Worm (Caenorhabditis elegans) whole organism, L1 larva: ENCODE results near the gene H05C05.1.

Experiments used
- C34B4.2 ChIP-seq: sonication (generic microtip); optimal IDR thresholded peaks from 2 replicates; lab custom pipeline; 2017; ENCODE audit warnings: mild to moderate bottlenecking, missing genetic modification characterization, missing compliant biosample characterization
- F16B12.6 ChIP-seq: fragments of 150-350 bp; optimal IDR thresholded peaks from 2 replicates; lab custom pipeline; 2014; ENCODE audit warnings: missing biosample characterization, missing genetic modification characterization
- Y116A8C.19 ChIP-seq: sonication (generic microtip); optimal IDR thresholded peaks from 2 replicates; lab custom pipeline; 2016; ENCODE audit warnings: missing compliant biosample characterization, missing genetic modification characterization, borderline replicate concordance
- aly-2 ChIP-seq: fragments of 150-350 bp; optimal IDR thresholded peaks from 2 replicates; lab custom pipeline; 2014; ENCODE audit warnings: missing biosample characterization, missing genetic modification characterization
- ama-1 ChIP-seq: fragments of 150-350 bp; optimal IDR thresholded peaks from 2 replicates; lab custom pipeline; 2014
- blmp-1 ChIP-seq: fragments of 150-350 bp; optimal IDR thresholded peaks from 2 replicates; lab custom pipeline; 2014; ENCODE audit warnings: missing biosample characterization, missing genetic modification characterization
- ceh-63 ChIP-seq: fragments of 200-800 bp; sonication (Bioruptor generic); optimal IDR thresholded peaks from 2 replicates; lab custom pipeline; 2018; ENCODE audit warnings: mild to moderate bottlenecking, missing genetic modification characterization, missing compliant biosample characterization
- ceh-8 ChIP-seq: fragments of 200-800 bp; sonication (Bioruptor generic); optimal IDR thresholded peaks from 2 replicates; lab custom pipeline; 2018; ENCODE audit warnings: mild to moderate bottlenecking, missing genetic modification characterization, moderate library complexity, missing compliant biosample characterization
- ces-1 ChIP-seq: fragments of 150-350 bp; optimal IDR thresholded peaks from 2 replicates; lab custom pipeline; 2014; ENCODE audit warnings: missing biosample characterization, missing genetic modification reagents, missing genetic modification characterization
- dpl-1 ChIP-seq, 3 experiments: fragments of 150-350 bp in 2 of 3; sonication (generic microtip) in 1 of 3; optimal IDR thresholded peaks; 2 replicates each; lab custom pipeline; 2014 to 2017; ENCODE audit warnings: missing biosample characterization in 3 of 3, missing genetic modification characterization in 3 of 3, missing genetic modification reagents in 3 of 3
- dsc-1 ChIP-seq: sonication (generic microtip); optimal IDR thresholded peaks from 2 replicates; lab custom pipeline; 2016; ENCODE audit warnings: mild to moderate bottlenecking, missing genetic modification characterization, missing compliant biosample characterization
- efl-1 ChIP-seq, 4 experiments: fragments of 150-350 bp; optimal IDR thresholded peaks in 3 of 4; peaks in 1 of 4; 1 replicate in 1 of 4; 2 replicates in 3 of 4; lab custom pipeline; 2014; ENCODE audit warnings: missing biosample characterization in 2 of 4, missing genetic modification characterization in 2 of 4, missing genetic modification reagents in 2 of 4
- efl-3 ChIP-seq: fragments of 200-800 bp; sonication (Bioruptor generic); optimal IDR thresholded peaks from 2 replicates; lab custom pipeline; 2018; ENCODE audit warnings: mild to moderate bottlenecking, missing genetic modification characterization, missing compliant biosample characterization
- elt-3 ChIP-seq, 6 experiments: fragments of 150-350 bp in 1 of 6; sonication (generic microtip); optimal IDR thresholded peaks; 2 replicates each; lab custom pipeline; 2017 to 2018; ENCODE audit warnings: missing biosample characterization in 6 of 6, missing genetic modification characterization in 6 of 6, inconsistent platforms in 1 of 6
- fkh-10 ChIP-seq: sonication (generic microtip); optimal IDR thresholded peaks from 2 replicates; lab custom pipeline; 2017; ENCODE audit warnings: missing biosample characterization, missing genetic modification reagents, missing genetic modification characterization
- fkh-8 ChIP-seq: sonication (generic microtip); optimal IDR thresholded peaks from 2 replicates; lab custom pipeline; 2016; ENCODE audit warnings: mild to moderate bottlenecking, missing genetic modification characterization, missing compliant biosample characterization
- grh-1 ChIP-seq: fragments of 200-800 bp; sonication (Bioruptor generic); IDR thresholded peaks from 2 replicates; pipeline ENCODE4 v1.3.6; 2022; ENCODE audit warnings: missing genetic modification reagents, missing genetic modification characterization, missing compliant biosample characterization
- isw-1 ChIP-seq: fragments of 200-800 bp; sonication (Bioruptor generic); IDR thresholded peaks from 2 replicates; pipeline ENCODE4 v1.3.6; 2022; ENCODE audit warnings: missing genetic modification characterization, missing compliant biosample characterization
- lin-13 ChIP-seq: fragments of 150-350 bp; optimal IDR thresholded peaks from 2 replicates; lab custom pipeline; 2014; ENCODE audit warnings: missing biosample characterization, missing genetic modification reagents, missing genetic modification characterization
- lin-14 ChIP-seq: fragments of 200-800 bp; sonication (Bioruptor generic); optimal IDR thresholded peaks from 2 replicates; lab custom pipeline; 2018; ENCODE audit warnings: mild to moderate bottlenecking, missing genetic modification characterization, moderate library complexity, missing compliant biosample characterization
- lin-15B ChIP-seq: fragments of 150-350 bp; sonication (generic microtip); optimal IDR thresholded peaks from 3 replicates; lab custom pipeline; 2014; ENCODE audit warnings: missing biosample characterization, missing genetic modification characterization
- mdl-1 ChIP-seq, 2 experiments: fragments of 150-350 bp; optimal IDR thresholded peaks; 2 replicates each; lab custom pipeline; 2014 to 2017; ENCODE audit warnings: missing biosample characterization in 2 of 2, missing genetic modification characterization in 2 of 2, inconsistent platforms in 1 of 2
- mep-1 ChIP-seq: fragments of 150-350 bp; optimal IDR thresholded peaks from 2 replicates; lab custom pipeline; 2014; ENCODE audit warnings: missing biosample characterization, missing genetic modification characterization
- nhr-12 ChIP-seq: sonication (generic microtip); optimal IDR thresholded peaks from 2 replicates; lab custom pipeline; 2017; ENCODE audit warnings: missing biosample characterization, missing genetic modification characterization
- nhr-19 ChIP-seq: fragments of 200-800 bp; sonication (Bioruptor generic); conservative IDR thresholded peaks from 2 replicates; pipeline ENCODE4 v1.3.6; 2022; ENCODE audit warnings: missing genetic modification characterization, missing compliant biosample characterization
- nhr-20 ChIP-seq: sonication (generic microtip); optimal IDR thresholded peaks from 2 replicates; lab custom pipeline; 2016; ENCODE audit warnings: mild to moderate bottlenecking, missing genetic modification characterization, missing compliant biosample characterization
- nhr-237 ChIP-seq: fragments of 150-350 bp; optimal IDR thresholded peaks from 2 replicates; lab custom pipeline; 2014; ENCODE audit warnings: missing biosample characterization, missing genetic modification characterization
- nhr-76 ChIP-seq: sonication (generic microtip); optimal IDR thresholded peaks from 2 replicates; lab custom pipeline; 2017; ENCODE audit warnings: missing biosample characterization, missing genetic modification characterization
- nhr-77 ChIP-seq: fragments of 150-350 bp; optimal IDR thresholded peaks from 2 replicates; lab custom pipeline; 2014; ENCODE audit warnings: missing biosample characterization, missing genetic modification characterization
- nhr-85 ChIP-seq: sonication (generic microtip); peaks from one replicate; lab custom pipeline; 2016; ENCODE audit warnings: missing genetic modification characterization, inconsistent platforms, missing compliant biosample characterization
- pag-3 ChIP-seq: sonication (generic microtip); optimal IDR thresholded peaks from 2 replicates; lab custom pipeline; 2017; ENCODE audit warnings: missing genetic modification characterization, mild to moderate bottlenecking, missing compliant biosample characterization, antibody characterized with exemption, borderline replicate concordance; ENCODE audit not compliant: insufficient read depth
- pax-3 ChIP-seq: fragments of 200-800 bp; sonication (Bioruptor generic); optimal IDR thresholded peaks from 2 replicates; lab custom pipeline; 2018; ENCODE audit warnings: mild to moderate bottlenecking, missing genetic modification characterization, moderate library complexity, missing compliant biosample characterization
- pqm-1 ChIP-seq: sonication (generic microtip); optimal IDR thresholded peaks from 3 replicates; lab custom pipeline; 2017; ENCODE audit warnings: missing biosample characterization, missing genetic modification characterization
- sptf-1 ChIP-seq: fragments of 150-350 bp; optimal IDR thresholded peaks from 2 replicates; lab custom pipeline; 2014; ENCODE audit warnings: missing biosample characterization, missing genetic modification characterization
- sup-37 ChIP-seq: fragments of 200-800 bp; sonication (Bioruptor generic); optimal IDR thresholded peaks from 2 replicates; lab custom pipeline; 2018; ENCODE audit warnings: mild to moderate bottlenecking, missing genetic modification characterization, missing compliant biosample characterization
- tbx-2 ChIP-seq: sonication (generic microtip); optimal IDR thresholded peaks from 2 replicates; lab custom pipeline; 2016; ENCODE audit warnings: missing genetic modification characterization, missing compliant biosample characterization
- tlp-1 ChIP-seq: fragments of 150-350 bp; optimal IDR thresholded peaks from 2 replicates; lab custom pipeline; 2014; ENCODE audit warnings: missing biosample characterization, missing genetic modification characterization
- unc-130 ChIP-seq: fragments of 150-350 bp; optimal IDR thresholded peaks from 2 replicates; lab custom pipeline; 2017; ENCODE audit warnings: missing biosample characterization, missing genetic modification characterization, inconsistent platforms
- unc-30 ChIP-seq: sonication (generic microtip); optimal IDR thresholded peaks from 2 replicates; lab custom pipeline; 2017; ENCODE audit warnings: missing biosample characterization, missing genetic modification characterization
- unc-62 ChIP-seq: fragments of 150-350 bp; optimal IDR thresholded peaks from 2 replicates; lab custom pipeline; 2014; ENCODE audit warnings: missing biosample characterization, missing genetic modification reagents, missing genetic modification characterization
- ztf-11 ChIP-seq, 2 experiments: sonication (generic microtip); optimal IDR thresholded peaks; 2 replicates each; lab custom pipeline; 2016 to 2017; ENCODE audit warnings: missing genetic modification characterization in 2 of 2, missing biosample characterization in 1 of 2, missing compliant biosample characterization in 1 of 2
- ztf-4 ChIP-seq: fragments of 150-350 bp; optimal IDR thresholded peaks from 2 replicates; lab custom pipeline; 2014; ENCODE audit warnings: missing biosample characterization, missing genetic modification characterization

The H05C05.1 gene

DNA sequence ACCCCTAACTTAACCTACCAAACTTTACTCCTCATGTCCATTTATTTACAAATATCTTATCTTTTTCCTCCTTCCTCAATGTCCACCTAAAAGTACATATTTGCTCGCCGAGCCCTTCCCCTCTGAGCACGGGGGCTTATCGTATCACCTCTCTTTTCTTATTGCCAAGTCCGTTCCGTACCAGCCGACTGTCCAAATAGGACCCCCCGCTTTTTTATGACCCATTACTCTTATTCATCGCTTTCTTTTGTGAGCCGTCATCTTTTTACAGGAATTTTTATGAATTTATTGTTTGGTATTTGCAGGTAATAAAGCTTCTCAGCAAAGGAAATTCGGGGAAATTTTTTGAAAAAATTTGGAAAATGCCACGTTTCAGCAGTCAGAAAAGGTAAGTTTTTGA, 35.2 kb downstream of the H05C05.1 start, which contains the start of gene Y55D5A.1:
Y55D5A.1 (plus strand) TSS at position 301 of the 400 bp plus-strand sequence.
- TF ChIP-seq sup-37 (GFP tag; lab: Kevin White, UChicago) (no peak), fkh-10 (GFP tag; lab: Kevin White, UChicago) (no peak), isw-1 (no peak), nhr-12 (tag; lab: Kevin White, UChicago) (no peak), ztf-11 (tag; optimal IDR thresholded peaks at IDR 0.05; lab: Kevin White, UChicago) (no peak), sptf-1 (no peak), pag-3 (tag; lab: Kevin White, UChicago) (no peak)

- TF ChIP-seq pag-3 (tag; lab: Kevin White, UChicago) (no peak), elt-3 (tag; optimal IDR thresholded peaks at IDR 0.05; lab: Kevin White, UChicago) (no peak), blmp-1 (tag; lab: Kevin White, UChicago) (no peak), efl-1 (optimal IDR thresholded peaks at IDR 0.05; lab: Kevin White, UChicago) (no peak), efl-1 (GFP tag; optimal IDR thresholded peaks at IDR 0.05 in 1 of 2; lab: Kevin White, UChicago) (peak in 1 of 2 experiments; percentile 50), F16B12.6 (no peak), nhr-76 (tag; lab: Kevin White, UChicago) (no peak), nhr-85 (tag; lab: Kevin White, UChicago) (peak; percentile 12), nhr-20 (tag; lab: Kevin White, UChicago) (no peak), dsc-1 (tag; lab: Kevin White, UChicago) (peak; percentile 76), tbx-2 (no peak), lin-14 (GFP tag; lab: Kevin White, UChicago) (no peak), fkh-8 (tag; lab: Kevin White, UChicago) (peak; percentile 8), lin-15B (tag; lab: Kevin White, UChicago) (no peak)
These were observed 36.1 kb downstream of the H05C05.1 start for ce11 chrIII:2983044-2983443.

- TF ChIP-seq Y116A8C.19 (tag; lab: Kevin White, UChicago), result no peak
- TF ChIP-seq aly-2 (tag; lab: Kevin White, UChicago), result no peak
- TF ChIP-seq ztf-4 (tag; lab: Kevin White, UChicago), result no peak
- TF ChIP-seq elt-3 (tag; optimal IDR thresholded peaks at IDR 0.05; lab: Kevin White, UChicago), result no peak
- no peak for TF ChIP-seq nhr-12 (tag; lab: Kevin White, UChicago)
- TF ChIP-seq unc-30, result no peak
- no peak for TF ChIP-seq mdl-1 (tag; optimal IDR thresholded peaks at IDR 0.05; lab: Kevin White, UChicago)
- no peak for TF ChIP-seq lin-13 (GFP tag; lab: Kevin White, UChicago)
- TF ChIP-seq ama-1 (lab: Kevin White, UChicago), result no peak
- TF ChIP-seq mep-1 (tag; lab: Kevin White, UChicago), result no peak
- TF ChIP-seq sup-37 (GFP tag; lab: Kevin White, UChicago), result no peak
- TF ChIP-seq nhr-20 (tag; lab: Kevin White, UChicago), result no peak
- no peak for TF ChIP-seq nhr-77 (tag; lab: Kevin White, UChicago)
These were observed 43.0 kb downstream of the H05C05.1 start, which contains the start of gene Y55D5A.4 for ce11 chrIII:2989957-2990356. Gene Y55D5A.4 (minus strand): TSS chrIII:2990057.

DNA sequence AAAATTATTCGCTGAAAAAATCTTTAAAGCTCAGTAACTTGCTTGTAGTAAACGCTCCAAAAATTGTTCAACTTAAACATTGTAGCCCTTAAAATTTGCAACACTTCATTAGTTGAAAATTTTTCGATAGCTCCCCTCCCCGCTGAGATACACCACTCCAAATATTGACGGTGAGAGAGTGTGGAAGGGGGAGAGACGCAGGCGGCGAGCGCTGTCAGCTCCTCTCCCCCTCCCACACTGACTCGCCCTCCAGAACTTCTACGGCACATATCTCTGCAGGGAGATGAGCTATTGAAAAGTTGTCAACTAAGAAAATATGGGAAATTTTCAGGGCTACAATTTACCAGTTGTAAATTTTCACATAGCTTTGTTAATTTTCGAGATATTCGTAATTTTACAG, 45.3 kb downstream of the H05C05.1 start:
- TF ChIP-seq nhr-77 (tag; lab: Kevin White, UChicago) (no peak), pax-3 (tag; lab: Kevin White, UChicago) (no peak), dpl-1 (GFP tag; optimal IDR thresholded peaks at IDR 0.05; lab: Kevin White, UChicago) (no peak), efl-3 (GFP tag; lab: Kevin White, UChicago) (no peak), unc-130 (tag; lab: Kevin White, UChicago) (no peak), tlp-1 (no peak), ces-1 (GFP tag; lab: Kevin White, UChicago) (no peak), mep-1 (tag; lab: Kevin White, UChicago) (no peak), nhr-237 (tag; lab: Kevin White, UChicago) (no peak), unc-62 (no peak), ceh-63 (no peak), elt-3 (tag; optimal IDR thresholded peaks at IDR 0.05; lab: Kevin White, UChicago) (no peak), C34B4.2 (tag; lab: Kevin White, UChicago) (no peak), nhr-19 (GFP tag; lab: Robert Waterston, UW) (no peak), pqm-1 (no peak), ceh-8 (GFP tag; lab: Kevin White, UChicago) (no peak), lin-13 (GFP tag; lab: Kevin White, UChicago) (no peak), grh-1 (no peak)
